Worm (Caenorhabditis elegans): ENCODE measurements around the gene F09E5.14.

DNA sequence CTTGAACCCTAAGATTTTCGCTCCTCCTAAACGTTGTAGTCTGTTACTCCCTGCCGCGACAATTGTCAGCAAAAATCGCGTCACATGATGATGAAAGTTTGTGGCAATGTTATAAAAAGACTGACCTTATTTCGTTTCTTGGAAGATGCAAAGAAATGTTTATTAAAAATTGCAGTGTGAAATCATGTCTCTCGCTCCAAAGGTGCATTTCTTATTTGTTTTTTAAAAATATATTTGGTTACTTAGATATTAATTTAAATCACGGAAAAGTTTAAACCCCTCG, 33.5 kb upstream of the F09E5.14 start:
- no peak for TF ChIP-seq lsy-2 (tag; optimal IDR thresholded peaks at IDR 0.05)
- TF ChIP-seq unc-62 (GFP tag; optimal IDR thresholded peaks at IDR 0.05): no peak
- no peak for TF ChIP-seq mab-5 (tag; optimal IDR thresholded peaks at IDR 0.05)
- no peak for TF ChIP-seq blmp-1 (tag; optimal IDR thresholded peaks at IDR 0.05; ENCODE audit: insufficient read depth)
- TF ChIP-seq F13H6.1 (tag; optimal IDR thresholded peaks at IDR 0.05): no peak
- TF ChIP-seq egl-27 (tag; optimal IDR thresholded peaks at IDR 0.05): no peak
- TF ChIP-seq skn-1 (tag; optimal IDR thresholded peaks at IDR 0.05): no peak
- TF ChIP-seq zag-1 (tag; optimal IDR thresholded peaks at IDR 0.05): no peak
